Worm (Caenorhabditis elegans): Measurements from ENCODE around the gene B0416.11.

DNA sequence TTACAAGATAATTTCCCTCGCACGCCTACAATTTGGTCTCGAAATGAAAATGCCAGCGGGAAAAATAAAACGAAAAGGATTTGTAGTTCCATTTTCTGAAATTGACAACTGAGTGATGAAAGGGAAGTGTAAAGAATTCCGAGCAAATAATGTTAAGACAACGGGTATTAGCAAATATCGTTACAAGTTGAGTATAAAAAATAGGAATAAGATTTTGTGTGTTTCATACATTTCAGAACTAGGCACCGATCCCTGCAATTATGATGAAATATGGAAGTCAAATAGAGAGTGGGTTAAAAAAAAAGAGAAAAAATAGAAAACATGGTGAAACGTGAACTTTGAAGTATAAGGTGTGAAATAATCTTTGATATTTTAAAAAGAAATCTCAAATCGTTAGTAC lies 31.5 kb upstream of the B0416.11 start, which contains the start of gene ttr-38:
- TF ChIP-seq ceh-36 (tag; optimal IDR thresholded peaks at IDR 0.05) (no peak), ama-1 (optimal IDR thresholded peaks at IDR 0.05) (no peak), hmbx-1 (tag; optimal IDR thresholded peaks at IDR 0.05) (no peak), hnd-1 (tag; optimal IDR thresholded peaks at IDR 0.05) (no peak), hmg-4 (GFP tag; optimal IDR thresholded peaks at IDR 0.05) (no peak), flt-1 (GFP tag; IDR thresholded peaks at IDR 0.05) (no peak)
